Worm (Caenorhabditis elegans): ENCODE measurements around the gene srw-121.

srw-121 gene

ce11 chrV:3010468-3010867 lies 19.1 kb upstream of the srw-121 start, which contains the start of gene srw-136:
TSS of gene srw-136 (minus strand) at chrV:3010568.
- TF ChIP-seq dpl-1 (GFP tag; optimal IDR thresholded peaks at IDR 0.05) (no peak), unc-62 (GFP tag; optimal IDR thresholded peaks at IDR 0.05 in 1 of 2) (peak in 1 of 2 experiments; percentile 41), unc-62 (tag; optimal IDR thresholded peaks at IDR 0.05) (no peak)

- TF ChIP-seq aha-1 (tag) (peak; percentile 19), aly-2 (tag; optimal IDR thresholded peaks at IDR 0.05) (no peak)
These were observed 14.6 kb upstream of the srw-121 start, which contains the start of gene srw-112 for ce11 chrV:3005964-3006363. TSS of gene srw-112 (minus strand) at chrV:3006064.

ce11 chrV:2999736-3000135 lies 8.4 kb upstream of the srw-121 start, which contains the start of gene srw-119:
TSS of gene srw-119 (minus strand) at chrV:2999836.
- TF ChIP-seq mes-2 (tag; optimal IDR thresholded peaks at IDR 0.05; ENCODE audit: poor library complexity, severe bottlenecking) (no peak), aha-1 (tag) (no peak), rbr-2 (tag; optimal IDR thresholded peaks at IDR 0.05) (no peak), F10B5.3 (tag; optimal IDR thresholded peaks at IDR 0.05) (no peak)

ce11 chrV:2996105-2996504 lies 4.7 kb upstream of the srw-121 start, which contains the start of gene srw-120:
TSS of gene srw-120 (minus strand) at chrV:2996205.
- TF ChIP-seq lsy-2 (tag; optimal IDR thresholded peaks at IDR 0.05) (no peak), pqm-1 (tag; optimal IDR thresholded peaks at IDR 0.05) (no peak)

- TF ChIP-seq F37D6.2 (tag; optimal IDR thresholded peaks at IDR 0.05) (no peak), nhr-10 (tag; optimal IDR thresholded peaks at IDR 0.05) (no peak), nhr-237 (tag; optimal IDR thresholded peaks at IDR 0.05) (no peak), unc-62 (GFP tag; optimal IDR thresholded peaks at IDR 0.05 in 1 of 2) (no peak), unc-62 (tag; optimal IDR thresholded peaks at IDR 0.05) (no peak), hif-1 (tag; optimal IDR thresholded peaks at IDR 0.05) (no peak), daf-16 (GFP tag; optimal IDR thresholded peaks at IDR 0.05) (no peak), daf-16 (tag; optimal IDR thresholded peaks at IDR 0.05) (no peak), unc-130 (GFP tag; optimal IDR thresholded peaks at IDR 0.05) (no peak), duxl-1 (tag; optimal IDR thresholded peaks at IDR 0.05; ENCODE audit: poor library complexity) (no peak), zfp-3 (GFP tag; conservative IDR thresholded peaks at IDR 0.05) (no peak), F44E2.7 (GFP tag; IDR thresholded peaks at IDR 0.05) (no peak), lin-13 (GFP tag; optimal IDR thresholded peaks at IDR 0.05) (no peak), saeg-2 (GFP tag; IDR thresholded peaks at IDR 0.05) (no peak), R02D3.7 (tag; optimal IDR thresholded peaks at IDR 0.05) (no peak), lin-39 (tag; optimal IDR thresholded peaks at IDR 0.05) (no peak), hlh-11 (tag; optimal IDR thresholded peaks at IDR 0.05) (no peak), arid-1 (GFP tag; conservative IDR thresholded peaks at IDR 0.05) (no peak), fkh-10 (GFP tag; optimal IDR thresholded peaks at IDR 0.05) (no peak)
These were observed 2.4 kb upstream of the srw-121 start, which contains the start of gene srw-115 for ce11 chrV:2993816-2994215. TSS of gene srw-115 (minus strand) at chrV:2993916.

- peak in 1 of 2 experiments; percentile 97 for TF ChIP-seq unc-62 (GFP tag; optimal IDR thresholded peaks at IDR 0.05 in 1 of 2)
- TF ChIP-seq unc-62 (tag; optimal IDR thresholded peaks at IDR 0.05): no peak
- no peak for TF ChIP-seq mep-1 (tag; optimal IDR thresholded peaks at IDR 0.05)
These were observed 675 bp upstream of the srw-121 start for ce11 chrV:2992060-2992459.

ce11 chrV:2987407-2987806 lies 4.0 kb downstream of the srw-121 start, which contains the start of gene srh-85:
TSS of gene srh-85 (minus strand) at chrV:2987507.
- TF ChIP-seq zag-1 (tag; optimal IDR thresholded peaks at IDR 0.05) (no peak), set-16 (GFP tag; IDR thresholded peaks at IDR 0.05) (no peak), mdl-1 (tag; optimal IDR thresholded peaks at IDR 0.05) (no peak), hlh-11 (tag; optimal IDR thresholded peaks at IDR 0.05) (no peak), madf-5 (GFP tag; IDR thresholded peaks at IDR 0.05) (no peak), aha-1 (tag) (no peak), daf-16 (GFP tag; optimal IDR thresholded peaks at IDR 0.05) (no peak), daf-16 (tag; optimal IDR thresholded peaks at IDR 0.05) (no peak), lin-13 (GFP tag; optimal IDR thresholded peaks at IDR 0.05) (no peak)
